Fruit fly (Drosophila melanogaster): ENCODE data around the gene Naa30B.

Gene Naa30B

DNA sequence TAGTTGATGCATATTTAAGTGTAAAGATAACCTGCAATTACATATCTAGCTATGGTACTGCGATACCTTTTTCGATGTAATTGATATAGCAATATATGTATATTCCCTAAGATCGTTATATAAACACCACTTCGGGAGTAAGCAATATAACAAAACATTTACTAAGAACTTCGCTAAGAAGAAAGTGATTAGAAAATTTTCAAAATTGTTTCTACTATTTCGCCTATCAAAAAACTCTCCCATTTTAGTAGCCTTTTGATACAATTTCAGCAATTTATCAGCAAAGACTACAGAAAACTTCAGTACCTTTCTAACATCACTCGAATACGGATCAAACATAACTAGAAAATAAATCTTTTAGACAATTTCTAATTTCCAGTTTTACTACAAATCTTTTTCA, 5.5 kb upstream of the Naa30B start, which contains the start of gene robl62A:
Gene robl62A (plus strand): TSS at position 301 of the 400 bp plus-strand sequence.
- no peak for TF ChIP-seq CG8765 (GFP tag; IDR thresholded peaks at IDR 0.05)

DNA sequence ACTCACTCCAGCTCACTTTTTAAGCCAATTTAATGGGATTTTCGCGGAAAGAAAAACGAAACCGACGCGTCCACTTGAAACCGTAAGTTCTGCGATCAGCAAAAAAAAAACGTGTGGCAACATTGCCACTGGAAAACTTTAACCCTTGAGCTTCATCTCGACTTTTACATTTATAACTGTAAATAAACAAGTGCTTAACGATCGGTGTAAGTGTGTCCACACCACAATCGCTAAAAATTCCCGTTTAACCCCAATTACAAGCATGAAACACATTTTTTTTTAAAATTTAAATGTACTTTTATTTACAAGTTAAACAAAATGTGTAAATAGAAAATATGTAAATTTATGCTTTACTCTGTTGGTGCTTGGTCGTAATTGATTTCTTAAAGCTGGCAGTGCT, 3.3 kb upstream of the Naa30B start, which contains the start of gene Ptp61F:
Gene Ptp61F (minus strand): TSS at position 101 of the 400 bp plus-strand sequence.
- peak; percentile 48 for TF ChIP-seq CG14710 (tag; optimal IDR thresholded peaks at IDR 0.05)
- no peak for TF ChIP-seq nau (GFP tag; optimal IDR thresholded peaks at IDR 0.05)
- TF ChIP-seq Dip2 (GFP tag; IDR thresholded peaks at IDR 0.05), result no peak
- TF ChIP-seq crol (GFP tag; IDR thresholded peaks at IDR 0.05), result 0 out of 2 replicates have a peak, but pooled peaks have one; percentile 0
- TF ChIP-seq twi (tag; optimal IDR thresholded peaks at IDR 0.05), result no peak

DNA sequence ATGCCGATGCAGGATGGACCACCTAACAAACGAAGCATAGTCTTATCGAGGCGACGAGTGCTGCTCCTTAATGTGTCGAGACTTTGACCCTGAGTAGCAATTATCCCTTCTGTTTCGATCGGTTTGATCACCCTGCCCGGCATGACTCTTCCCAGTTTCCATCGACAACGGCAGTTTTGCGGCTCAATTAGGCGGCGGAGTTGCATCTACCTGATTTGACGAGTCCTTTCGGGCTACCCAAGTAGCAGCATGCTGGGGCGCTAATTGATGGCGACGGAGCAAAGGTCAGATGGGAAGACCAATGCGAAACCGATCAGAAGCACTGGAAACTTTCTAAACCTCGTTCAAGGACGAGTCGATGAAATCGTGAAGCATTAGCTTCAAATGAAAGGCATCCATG, 823 bp downstream of the Naa30B start:
- TF ChIP-seq zen (tag; optimal IDR thresholded peaks at IDR 0.05) (peak; percentile 94), CG2889 (GFP tag; IDR thresholded peaks at IDR 0.05) (no peak), klu (GFP tag; IDR thresholded peaks at IDR 0.05) (0 out of 2 replicates have a peak, but pooled peaks have one; percentile 17), dm (GFP tag; optimal IDR thresholded peaks at IDR 0.05) (no peak), GATAe (GFP tag; conservative IDR thresholded peaks at IDR 0.05) (no peak), unc-4 (GFP tag; IDR thresholded peaks at IDR 0.05; ENCODE audit: partially characterized antibody) (no peak), luna (GFP tag; optimal IDR thresholded peaks at IDR 0.05) (no peak)

DNA sequence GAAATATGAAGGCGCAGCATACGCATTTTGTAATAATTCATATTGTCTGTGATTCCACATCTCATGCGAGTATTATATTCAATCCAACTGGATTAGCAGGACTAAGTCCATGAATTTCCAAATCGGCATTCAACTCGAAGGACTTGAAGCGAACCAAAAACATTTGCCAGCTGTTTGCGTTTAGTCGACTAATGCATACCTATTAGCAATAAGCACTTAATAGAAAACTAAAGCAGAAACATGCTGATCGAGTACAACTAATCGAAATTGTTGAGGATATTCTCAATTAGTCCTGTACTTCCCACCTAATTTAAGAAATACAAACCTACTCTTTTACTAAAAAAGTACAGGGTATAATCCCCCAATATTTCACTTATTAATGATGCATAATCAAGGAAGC, 2.6 kb downstream of the Naa30B start:
- peak; percentile 51 for TF ChIP-seq HLH4C (GFP tag; IDR thresholded peaks at IDR 0.05; ENCODE audit: partially characterized antibody)
- no peak for TF ChIP-seq prd (optimal IDR thresholded peaks at IDR 0.05)
- TF ChIP-seq prd (GFP tag; IDR thresholded peaks at IDR 0.05), result no peak
- TF ChIP-seq CG10274 (GFP tag; optimal IDR thresholded peaks at IDR 0.05), result no peak
- no peak for TF ChIP-seq ATbp (GFP tag; optimal IDR thresholded peaks at IDR 0.05)
- TF ChIP-seq pros (GFP tag; optimal IDR thresholded peaks at IDR 0.05), result no peak
- TF ChIP-seq inv (GFP tag; IDR thresholded peaks at IDR 0.05; ENCODE audit: partially characterized antibody), result peak; percentile 20; the same call in 1 of the 2 replicates
- TF ChIP-seq CG4282 (GFP tag; optimal IDR thresholded peaks at IDR 0.05), result no peak
- no peak for TF ChIP-seq sd (tag; optimal IDR thresholded peaks at IDR 0.05)
- TF ChIP-seq MBD-R2 (GFP tag; IDR thresholded peaks at IDR 0.05), result no peak
- TF ChIP-seq CG14860 (GFP tag; IDR thresholded peaks at IDR 0.05; ENCODE audit: partially characterized antibody), result 0 out of 3 replicates have a peak, but pooled peaks have one; percentile 28
- TF ChIP-seq Rfx (GFP tag; IDR thresholded peaks at IDR 0.05), result no peak
- TF ChIP-seq pita (GFP tag; optimal IDR thresholded peaks at IDR 0.05), result no peak
- no peak for TF ChIP-seq ftz-f1 (GFP tag; optimal IDR thresholded peaks at IDR 0.05)
- TF ChIP-seq CG16813 (GFP tag; IDR thresholded peaks at IDR 0.05; ENCODE audit: partially characterized antibody), result peak; percentile 59
- TF ChIP-seq kni (GFP tag; optimal IDR thresholded peaks at IDR 0.05), result no peak
- TF ChIP-seq CG6791 (GFP tag; IDR thresholded peaks at IDR 0.05; ENCODE audit: partially characterized antibody), result 0 out of 3 replicates have a peak, but pooled peaks have one; percentile 16
- no peak for TF ChIP-seq cad (GFP tag; optimal IDR thresholded peaks at IDR 0.05)
- no peak for TF ChIP-seq CG31441 (GFP tag; IDR thresholded peaks at IDR 0.05)
- no peak for TF ChIP-seq Sox100B (GFP tag; optimal IDR thresholded peaks at IDR 0.05)
- TF ChIP-seq nerfin-2 (GFP tag; IDR thresholded peaks at IDR 0.05; ENCODE audit: partially characterized antibody), result peak; percentile 21; the same call in 1 of the 2 replicates
- TF ChIP-seq dimm (GFP tag; IDR thresholded peaks at IDR 0.05), result no peak

Data from whole organism, embryonic.